ENCODE assay signal across 1 fruit fly cellular context in genomic region chr3R:14024919-14025387, dm6.
TF ChIP-seq lines count a peak whose summit lies in the region.

No protein-coding gene starts in this region.

TF ChIP-seq in whole organism, embryonic, 481 proteins besides CTCF, POLR2A, EP300 and RAD21 (continued from another document and continues in another):
- TF ChIP-seq ftz-f1 (GFP tag; optimal IDR thresholded peaks at IDR 0.05; lab: Kevin White, UChicago) (peak; percentile 91), phol (tag; optimal IDR thresholded peaks at IDR 0.05; lab: Kevin White, UChicago) (peak; percentile 31), kni (GFP tag; optimal IDR thresholded peaks at IDR 0.05; lab: Kevin White, UChicago) (peak; percentile 59), CG4730 (GFP tag; IDR thresholded peaks at IDR 0.05; lab: Robert Waterston, UW) (no peak), CG3995 (GFP tag; optimal IDR thresholded peaks at IDR 0.05; lab: Kevin White, UChicago) (peak; percentile 7), CoRest (tag; optimal IDR thresholded peaks at IDR 0.05; lab: Kevin White, UChicago) (peak; percentile 22), CG3847 (GFP tag; IDR thresholded peaks at IDR 0.05; lab: Robert Waterston, UW) (peak; percentile 40; the same call in 1 of the 2 replicates), CG11696 (GFP tag; IDR thresholded peaks at IDR 0.05; lab: Robert Waterston, UW) (no peak), CG34224 (GFP tag; IDR thresholded peaks at IDR 0.05; lab: Robert Waterston, UW; ENCODE audit: partially characterized antibody) (0 out of 3 replicates have a peak, but pooled peaks have one; percentile 10), en (GFP tag; optimal IDR thresholded peaks at IDR 0.05; lab: Kevin White, UChicago) (peak; percentile 10), Oaz (GFP tag; IDR thresholded peaks at IDR 0.05; lab: Robert Waterston, UW) (no peak), NFAT (GFP tag; IDR thresholded peaks at IDR 0.05; lab: Robert Waterston, UW) (peak; percentile 35; the same call in 1 of the 2 replicates), tna (GFP tag; IDR thresholded peaks at IDR 0.05; lab: Robert Waterston, UW; ENCODE audit: partially characterized antibody) (0 out of 2 replicates have a peak, but pooled peaks have one; percentile 30), D19A (tag; optimal IDR thresholded peaks at IDR 0.05; lab: Kevin White, UChicago) (no peak), Side (GFP tag; optimal IDR thresholded peaks at IDR 0.05; lab: Kevin White, UChicago) (peak; percentile 30), CG6654 (GFP tag; optimal IDR thresholded peaks at IDR 0.05; lab: Kevin White, UChicago) (no peak), MESR4 (GFP tag; optimal IDR thresholded peaks at IDR 0.05; lab: Kevin White, UChicago) (no peak), gcm (GFP tag; optimal IDR thresholded peaks at IDR 0.05; lab: Kevin White, UChicago) (peak; percentile 26), CG2202 (tag; optimal IDR thresholded peaks at IDR 0.05; lab: Kevin White, UChicago) (no peak), ara (GFP tag; IDR thresholded peaks at IDR 0.05; lab: Robert Waterston, UW) (no peak), Abd-B (GFP tag; optimal IDR thresholded peaks at IDR 0.05; lab: Kevin White, UChicago) (peak; percentile 44), HLH54F (GFP tag; optimal IDR thresholded peaks at IDR 0.05; lab: Kevin White, UChicago) (peak; percentile 18), CG2199 (GFP tag; IDR thresholded peaks at IDR 0.05; lab: Robert Waterston, UW) (peak; percentile 77; the same call in 1 of the 3 replicates), CG13123 (GFP tag; optimal IDR thresholded peaks at IDR 0.05; lab: Kevin White, UChicago) (no peak), CG12659 (GFP tag; optimal IDR thresholded peaks at IDR 0.05; lab: Kevin White, UChicago) (peak; percentile 17), CG10209 (GFP tag; optimal IDR thresholded peaks at IDR 0.05; lab: Kevin White, UChicago) (peak; percentile 8), aop (GFP tag; IDR thresholded peaks at IDR 0.05; lab: Robert Waterston, UW) (no peak), HmgZ (tag; optimal IDR thresholded peaks at IDR 0.05; lab: Kevin White, UChicago) (peak; percentile 69), dan (GFP tag; IDR thresholded peaks at IDR 0.05; lab: Robert Waterston, UW) (no peak), MTF-1 (GFP tag; optimal IDR thresholded peaks at IDR 0.05; lab: Kevin White, UChicago; ENCODE audit: borderline replicate concordance) (peak; percentile 51), CG9609 (GFP tag; optimal IDR thresholded peaks at IDR 0.05; lab: Kevin White, UChicago) (no peak), chinmo (GFP tag; IDR thresholded peaks at IDR 0.05; lab: Robert Waterston, UW; ENCODE audit: partially characterized antibody) (peak; percentile 98), CG10565 (GFP tag; optimal IDR thresholded peaks at IDR 0.05; lab: Kevin White, UChicago) (no peak), CG10274 (GFP tag; optimal IDR thresholded peaks at IDR 0.05; lab: Kevin White, UChicago) (peak; percentile 6), CG4360 (GFP tag; IDR thresholded peaks at IDR 0.05; lab: Robert Waterston, UW) (0 out of 2 replicates have a peak, but pooled peaks have one; percentile 16), dpn (GFP tag; optimal IDR thresholded peaks at IDR 0.05; lab: Kevin White, UChicago) (peak; percentile 1 to 31), CG17829 (tag; optimal IDR thresholded peaks at IDR 0.05; lab: Kevin White, UChicago) (peak; percentile 1), CG10267 (tag; optimal IDR thresholded peaks at IDR 0.05; lab: Kevin White, UChicago) (no peak), CrebB (tag; optimal IDR thresholded peaks at IDR 0.05; lab: Kevin White, UChicago) (no peak), wor (GFP tag; IDR thresholded peaks at IDR 0.05; lab: Robert Waterston, UW) (no peak), Sry-δ (GFP tag; optimal IDR thresholded peaks at IDR 0.05; lab: Kevin White, UChicago) (peak; percentile 1), CG2120 (GFP tag; optimal IDR thresholded peaks at IDR 0.05; lab: Kevin White, UChicago) (peak; percentile 63), ind (GFP tag; optimal IDR thresholded peaks at IDR 0.05; lab: Kevin White, UChicago) (peak; percentile 40), CG1832 (GFP tag; optimal IDR thresholded peaks at IDR 0.05; lab: Kevin White, UChicago) (peak; percentile 81), sc (optimal IDR thresholded peaks at IDR 0.05; lab: Kevin White, UChicago) (no peak), sc (GFP tag; optimal IDR thresholded peaks at IDR 0.05; lab: Kevin White, UChicago) (no peak), BEAF-32 (GFP tag; optimal IDR thresholded peaks at IDR 0.05; lab: Kevin White, UChicago) (peak; percentile 8), Hr51 (GFP tag; optimal IDR thresholded peaks at IDR 0.05; lab: Kevin White, UChicago) (peak; percentile 13 to 16), Sry-β (GFP tag; optimal IDR thresholded peaks at IDR 0.05; lab: Kevin White, UChicago) (no peak), wek (GFP tag; optimal IDR thresholded peaks at IDR 0.05; lab: Kevin White, UChicago) (no peak), CG3065 (GFP tag; optimal IDR thresholded peaks at IDR 0.05; lab: Kevin White, UChicago) (no peak), CG5180 (GFP tag; optimal IDR thresholded peaks at IDR 0.05; lab: Kevin White, UChicago) (peak; percentile 79), Sin3A (optimal IDR thresholded peaks at IDR 0.05; lab: Kevin White, UChicago) (no peak), D (optimal IDR thresholded peaks at IDR 0.05; lab: Kevin White, UChicago) (no peak), D (GFP tag; optimal IDR thresholded peaks at IDR 0.05; lab: Kevin White, UChicago) (peak; percentile 32), trh (GFP tag; optimal IDR thresholded peaks at IDR 0.05; lab: Kevin White, UChicago) (no peak), pros (GFP tag; optimal IDR thresholded peaks at IDR 0.05; lab: Kevin White, UChicago) (no peak), usp (GFP tag; optimal IDR thresholded peaks at IDR 0.05; lab: Kevin White, UChicago) (no peak), Six4 (GFP tag; optimal IDR thresholded peaks at IDR 0.05; lab: Kevin White, UChicago) (no peak), Rfx (GFP tag; IDR thresholded peaks at IDR 0.05; lab: Robert Waterston, UW) (peak; percentile 49), CG33213 (GFP tag; optimal IDR thresholded peaks at IDR 0.05; lab: Kevin White, UChicago) (no peak), tio (GFP tag; optimal IDR thresholded peaks at IDR 0.05; lab: Kevin White, UChicago) (no peak), CG6175 (GFP tag; IDR thresholded peaks at IDR 0.05; lab: Robert Waterston, UW) (no peak), Sox102F (GFP tag; optimal IDR thresholded peaks at IDR 0.05; lab: Kevin White, UChicago) (peak; percentile 42), slp2 (GFP tag; optimal IDR thresholded peaks at IDR 0.05; lab: Kevin White, UChicago) (peak; percentile 8), emc (GFP tag; optimal IDR thresholded peaks at IDR 0.05; lab: Kevin White, UChicago) (no peak), CG34376 (GFP tag; optimal IDR thresholded peaks at IDR 0.05; lab: Kevin White, UChicago) (peak; percentile 57), Hand (GFP tag; optimal IDR thresholded peaks at IDR 0.05; lab: Kevin White, UChicago) (peak; percentile 37), CG31388 (GFP tag; optimal IDR thresholded peaks at IDR 0.05; lab: Kevin White, UChicago) (no peak), gfzf (GFP tag; optimal IDR thresholded peaks at IDR 0.05; lab: Kevin White, UChicago) (no peak), CG1647 (GFP tag; optimal IDR thresholded peaks at IDR 0.05; lab: Kevin White, UChicago) (peak; percentile 24), CG9932 (GFP tag; IDR thresholded peaks at IDR 0.05; lab: Robert Waterston, UW) (peak; percentile 28; the same call in 1 of the 2 replicates), stwl (tag; optimal IDR thresholded peaks at IDR 0.05; lab: Kevin White, UChicago) (peak; percentile 4), CG13894 (tag; optimal IDR thresholded peaks at IDR 0.05; lab: Kevin White, UChicago) (peak; percentile 28), vvl (GFP tag; IDR thresholded peaks at IDR 0.05; lab: Robert Waterston, UW) (peak; percentile 59; the same call in 1 of the 2 replicates), Gug (GFP tag; IDR thresholded peaks at IDR 0.05; lab: Robert Waterston, UW) (no peak), TFAM (GFP tag; optimal IDR thresholded peaks at IDR 0.05; lab: Kevin White, UChicago) (no peak), gem (tag; optimal IDR thresholded peaks at IDR 0.05; lab: Kevin White, UChicago) (peak; percentile 49), Opbp (GFP tag; IDR thresholded peaks at IDR 0.05; lab: Robert Waterston, UW; ENCODE audit: partially characterized antibody) (no peak), Dip2 (GFP tag; IDR thresholded peaks at IDR 0.05; lab: Robert Waterston, UW) (no peak), Hmr (GFP tag; optimal IDR thresholded peaks at IDR 0.05; lab: Kevin White, UChicago) (peak; percentile 53), bsh (GFP tag; optimal IDR thresholded peaks at IDR 0.05; lab: Kevin White, UChicago) (peak; percentile 12 to 28), Blimp-1 (GFP tag; optimal IDR thresholded peaks at IDR 0.05; lab: Kevin White, UChicago) (peak; percentile 84), CG11695 (GFP tag; IDR thresholded peaks at IDR 0.05; lab: Robert Waterston, UW) (no peak), sob (GFP tag; IDR thresholded peaks at IDR 0.05; lab: Robert Waterston, UW) (peak; percentile 30; the same call in 1 of the 2 replicates), HHEX (GFP tag; optimal IDR thresholded peaks at IDR 0.05; lab: Kevin White, UChicago) (peak; percentile 60), CG6254 (GFP tag; optimal IDR thresholded peaks at IDR 0.05; lab: Kevin White, UChicago) (peak; percentile 36), CG11085 (GFP tag; IDR thresholded peaks at IDR 0.05; lab: Robert Waterston, UW) (no peak), cwo (GFP tag; optimal IDR thresholded peaks at IDR 0.05; lab: Kevin White, UChicago) (peak; percentile 92), Nf-YC (tag; optimal IDR thresholded peaks at IDR 0.05; lab: Kevin White, UChicago) (peak; percentile 20), bbx (GFP tag; IDR thresholded peaks at IDR 0.05; lab: Robert Waterston, UW; ENCODE audit: partially characterized antibody) (no peak; the same call in 1 of the 2 replicates), crp (GFP tag; optimal IDR thresholded peaks at IDR 0.05; lab: Kevin White, UChicago) (peak in 1 of 2 experiments; percentile 65), cad (GFP tag; optimal IDR thresholded peaks at IDR 0.05; lab: Kevin White, UChicago) (no peak), Atf6 (GFP tag; IDR thresholded peaks at IDR 0.05; lab: Robert Waterston, UW) (peak; percentile 57; the same call in 1 of the 2 replicates), CG16813 (GFP tag; IDR thresholded peaks at IDR 0.05; lab: Robert Waterston, UW; ENCODE audit: partially characterized antibody) (peak; percentile 17; the same call in 1 of the 3 replicates), row (GFP tag; IDR thresholded peaks at IDR 0.05; lab: Robert Waterston, UW) (peak; percentile 39; the same call in 2 of the 3 replicates), grau (tag; optimal IDR thresholded peaks at IDR 0.05; lab: Kevin White, UChicago) (peak; percentile 12), Oli (tag; optimal IDR thresholded peaks at IDR 0.05; lab: Kevin White, UChicago) (no peak), CG8944 (GFP tag; optimal IDR thresholded peaks at IDR 0.05; lab: Kevin White, UChicago) (no peak), CG8281 (tag; optimal IDR thresholded peaks at IDR 0.05; lab: Kevin White, UChicago) (no peak), Dll (GFP tag; IDR thresholded peaks at IDR 0.05; lab: Robert Waterston, UW; ENCODE audit: partially characterized antibody) (no peak), CG3281 (GFP tag; optimal IDR thresholded peaks at IDR 0.05; lab: Kevin White, UChicago) (peak; percentile 32), CG16779 (GFP tag; IDR thresholded peaks at IDR 0.05; lab: Robert Waterston, UW) (no peak), CG9817 (tag; optimal IDR thresholded peaks at IDR 0.05; lab: Kevin White, UChicago) (peak; percentile 4), CG7987 (GFP tag; optimal IDR thresholded peaks at IDR 0.05; lab: Kevin White, UChicago) (peak; percentile 0), shn (GFP tag; optimal IDR thresholded peaks at IDR 0.05; lab: Kevin White, UChicago) (peak; percentile 24), CG17912 (GFP tag; optimal IDR thresholded peaks at IDR 0.05; lab: Kevin White, UChicago) (peak; percentile 44), H2.0 (GFP tag; IDR thresholded peaks at IDR 0.05; lab: Robert Waterston, UW) (no peak), CG10654 (GFP tag; optimal IDR thresholded peaks at IDR 0.05; lab: Kevin White, UChicago) (peak; percentile 5), CG31441 (GFP tag; IDR thresholded peaks at IDR 0.05; lab: Robert Waterston, UW) (peak; percentile 43; the same call in 1 of the 2 replicates), CkIIα-i1 (GFP tag; IDR thresholded peaks at IDR 0.05; lab: Robert Waterston, UW) (no peak), run (tag; optimal IDR thresholded peaks at IDR 0.05; lab: Kevin White, UChicago) (peak; percentile 27), ranshi (GFP tag; IDR thresholded peaks at IDR 0.05; lab: Robert Waterston, UW) (no peak), CG9437 (GFP tag; optimal IDR thresholded peaks at IDR 0.05; lab: Kevin White, UChicago) (no peak), HmgD (GFP tag; optimal IDR thresholded peaks at IDR 0.05; lab: Kevin White, UChicago) (no peak), CG32532 (GFP tag; IDR thresholded peaks at IDR 0.05; lab: Robert Waterston, UW) (peak; percentile 55; the same call in 1 of the 2 replicates), zfh2 (GFP tag; optimal IDR thresholded peaks at IDR 0.05; lab: Kevin White, UChicago) (peak; percentile 48), otp (GFP tag; IDR thresholded peaks at IDR 0.05; lab: Robert Waterston, UW) (peak; percentile 62), CG17568 (GFP tag; optimal IDR thresholded peaks at IDR 0.05; lab: Kevin White, UChicago) (peak; percentile 22), CG1603 (tag; optimal IDR thresholded peaks at IDR 0.05; lab: Kevin White, UChicago) (peak; percentile 18), C15 (GFP tag; IDR thresholded peaks at IDR 0.05; lab: Robert Waterston, UW) (no peak), CG3838 (GFP tag; optimal IDR thresholded peaks at IDR 0.05; lab: Kevin White, UChicago) (no peak), eyg (GFP tag; optimal IDR thresholded peaks at IDR 0.05; lab: Kevin White, UChicago) (peak; percentile 5), dati (GFP tag; IDR thresholded peaks at IDR 0.05; lab: Robert Waterston, UW) (no peak), dysf (GFP tag; IDR thresholded peaks at IDR 0.05; lab: Robert Waterston, UW) (peak; percentile 16; the same call in 1 of the 3 replicates), Taf1 (GFP tag; IDR thresholded peaks at IDR 0.05; lab: Robert Waterston, UW) (0 out of 2 replicates have a peak, but pooled peaks have one; percentile 25), Pdp1 (GFP tag; optimal IDR thresholded peaks at IDR 0.05; lab: Kevin White, UChicago) (peak; percentile 14 to 74), CG18476 (GFP tag; optimal IDR thresholded peaks at IDR 0.05; lab: Kevin White, UChicago) (no peak), CG3407 (GFP tag; optimal IDR thresholded peaks at IDR 0.05; lab: Kevin White, UChicago) (no peak), esg (GFP tag; conservative IDR thresholded peaks at IDR 0.05; lab: Robert Waterston, UW) (no peak), CG1792 (GFP tag; optimal IDR thresholded peaks at IDR 0.05; lab: Kevin White, UChicago) (no peak)
